Fruit fly (Drosophila melanogaster): Measurements from ENCODE around the gene lobo.

dm6 chr3R:25184540-25184939, 9.0 kb downstream of the lobo start:
- TF ChIP-seq CG33017 (tag; optimal IDR thresholded peaks at IDR 0.05) = no peak
- no peak for TF ChIP-seq Mnt (GFP tag; optimal IDR thresholded peaks at IDR 0.05)
- no peak for TF ChIP-seq tj (GFP tag; optimal IDR thresholded peaks at IDR 0.05)
- no peak for TF ChIP-seq ovo (GFP tag; optimal IDR thresholded peaks at IDR 0.05)
- no peak for TF ChIP-seq CG7045 (GFP tag; optimal IDR thresholded peaks at IDR 0.05)
- no peak for TF ChIP-seq kay (GFP tag; ENCODE audit: borderline replicate concordance)
- TF ChIP-seq Clk (GFP tag; optimal IDR thresholded peaks at IDR 0.05) = no peak
- no peak for TF ChIP-seq CG11617 (GFP tag; optimal IDR thresholded peaks at IDR 0.05)
- TF ChIP-seq Hr96 (GFP tag; optimal IDR thresholded peaks at IDR 0.05) = no peak

Measured in whole organism, adult.